Worm (Caenorhabditis elegans) whole organism, young adult: ENCODE measurements around the gene srt-27.

Experiments
- B0336.3 ChIP-seq: fragments of 200-800 bp; sonication (Bioruptor generic); IDR thresholded peaks from 2 replicates; pipeline ENCODE4 v1.3.6; 2022; ENCODE audit warnings: missing genetic modification characterization, missing compliant biosample characterization
- cebp-2 ChIP-seq: fragments of 200-800 bp; sonication (Bioruptor generic); IDR thresholded peaks from 2 replicates; pipeline ENCODE4 v1.3.6; 2022; ENCODE audit warnings: missing genetic modification characterization, missing compliant biosample characterization
- hmg-1.2 ChIP-seq: fragments of 200-800 bp; sonication (Bioruptor generic); IDR thresholded peaks from 2 replicates; pipeline ENCODE4 v1.3.6; 2022; ENCODE audit warnings: missing genetic modification reagents, missing genetic modification characterization, missing compliant biosample characterization
- hsf-1 ChIP-seq: fragments of 200-800 bp; sonication (Bioruptor generic); IDR thresholded peaks from 2 replicates; pipeline ENCODE4 v1.3.6; 2022; ENCODE audit warnings: missing genetic modification reagents, missing genetic modification characterization, missing compliant biosample characterization
- lin-35 ChIP-seq, 3 experiments: fragments of 150-350 bp in 2 of 3; sonication (generic microtip) in 1 of 3; optimal IDR thresholded peaks; 2 replicates each; lab custom pipeline; 2014 to 2018; ENCODE audit warnings: missing biosample characterization in 3 of 3, missing genetic modification characterization in 3 of 3, missing genetic modification reagents in 3 of 3
- lin-40 ChIP-seq: sonication (generic microtip); optimal IDR thresholded peaks from 2 replicates; lab custom pipeline; 2016; ENCODE audit warnings: missing genetic modification characterization, mild to moderate bottlenecking, missing compliant biosample characterization, missing genotype, missing genetic modification reagents
- madf-6 ChIP-seq: fragments of 200-800 bp; sonication (Bioruptor generic); IDR thresholded peaks from 2 replicates; pipeline ENCODE4 v1.3.6; 2022; ENCODE audit warnings: missing genetic modification reagents, missing genetic modification characterization, missing compliant biosample characterization
- mel-28 ChIP-seq: sonication (generic microtip); optimal IDR thresholded peaks from 2 replicates; lab custom pipeline; 2016; ENCODE audit warnings: borderline replicate concordance, mild to moderate bottlenecking, missing genetic modification characterization, missing compliant biosample characterization
- rcor-1 ChIP-seq: fragments of 200-800 bp; sonication (Bioruptor generic); IDR thresholded peaks from 2 replicates; pipeline ENCODE4 v1.3.6; 2022; ENCODE audit warnings: missing genetic modification reagents, missing genetic modification characterization, missing compliant biosample characterization
- unc-62 ChIP-seq: fragments of 150-350 bp; optimal IDR thresholded peaks from 2 replicates; lab custom pipeline; 2014; ENCODE audit warnings: missing biosample characterization, missing genetic modification reagents, missing genetic modification characterization

- TF ChIP-seq hsf-1 (no peak), unc-62 (GFP tag; lab: Kevin White, UChicago) (no peak), lin-35 (GFP tag; optimal IDR thresholded peaks at IDR 0.05; lab: Kevin White, UChicago) (no peak), lin-40 (tag; lab: Kevin White, UChicago) (no peak), rcor-1 (GFP tag; lab: Robert Waterston, UW) (no peak), B0336.3 (GFP tag; lab: Robert Waterston, UW) (no peak), madf-6 (GFP tag; lab: Robert Waterston, UW) (no peak), cebp-2 (GFP tag; lab: Robert Waterston, UW) (no peak), mel-28 (no peak), hmg-1.2 (no peak)
Observed at ce11 chrV:2750006-2750405, 29.3 kb upstream of the srt-27 start, which contains the start of gene srx-24.
